Fruit fly (Drosophila melanogaster) S2 (cell line): Measurements from ENCODE around the gene Hph.

ENCODE experiments used
- CG8478 ChIP-seq: fragments of >200 bp; optimal IDR thresholded peaks from 2 replicates; lab custom pipeline; 2018
- CTCF ChIP-seq, 2 experiments: fragments of >200 bp; optimal IDR thresholded peaks; 2 replicates each; lab custom pipeline; 2018

DNA sequence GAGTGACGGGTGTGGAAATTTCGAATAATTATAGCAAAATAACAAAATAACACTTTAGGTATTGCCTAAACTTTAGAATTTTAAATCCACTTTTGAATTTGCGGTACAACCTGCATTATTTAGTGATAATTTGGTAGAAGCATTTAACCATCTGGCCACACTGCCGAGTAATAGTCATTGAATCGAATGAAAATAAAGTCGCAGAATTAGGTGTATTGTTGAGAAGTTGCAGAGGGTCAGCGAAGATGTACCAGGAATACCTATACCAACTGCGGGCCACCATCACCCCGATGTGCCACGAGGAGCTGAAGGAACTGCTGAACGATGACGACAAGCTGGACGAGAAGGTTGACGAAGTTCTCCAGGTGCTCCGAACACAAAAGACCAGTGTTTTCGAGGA, 30.8 kb upstream of the Hph start, which contains the start of gene Vps37B:
- TF ChIP-seq CG8478 (lab: Kevin White, UChicago) (no peak), CTCF (optimal IDR thresholded peaks at IDR 0.05; lab: Kevin White, UChicago) (no peak)
